Worm (Caenorhabditis elegans) whole organism, L4/young adult: ENCODE results near the gene C23H5.8.

Experiments used
- W03F9.2 ChIP-seq: fragments of 150-350 bp; optimal IDR thresholded peaks from 2 replicates; lab custom pipeline; 2014; ENCODE audit warnings: missing biosample characterization, missing genetic modification characterization
- dao-5 ChIP-seq: sonication (generic microtip); optimal IDR thresholded peaks from 2 replicates; lab custom pipeline; 2016; ENCODE audit warnings: missing genotype, missing genetic modification characterization, moderate library complexity, missing compliant biosample characterization

- no peak for TF ChIP-seq dao-5
- no peak for TF ChIP-seq W03F9.2 (tag; lab: Kevin White, UChicago)
Measured at ce11 chrIV:2106708-2107107, 6.5 kb downstream of the C23H5.8 start.
